Worm (Caenorhabditis elegans): ENCODE data around the gene F28E10.1.

DNA sequence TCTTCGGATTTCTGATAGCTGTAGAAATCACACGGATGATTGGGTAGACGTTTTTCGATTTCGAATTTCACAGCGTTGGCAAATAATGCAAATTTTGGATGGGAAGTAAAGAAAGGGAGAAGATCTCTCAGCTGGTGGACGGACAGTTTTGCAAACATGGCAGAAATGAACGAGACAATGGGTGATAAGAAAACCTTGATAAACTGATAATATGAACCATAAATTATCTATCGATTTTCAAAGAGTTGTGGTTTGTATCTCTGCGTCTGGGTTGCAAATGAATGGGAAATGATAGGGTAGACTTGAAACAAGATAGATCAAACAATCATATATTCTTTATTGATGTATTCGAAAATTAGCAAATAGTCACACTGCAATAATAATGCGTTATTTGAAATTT lies 38.5 kb upstream of the F28E10.1 start, which contains the start of gene ZK185.3:
- no peak for TF ChIP-seq nhr-237 (tag; optimal IDR thresholded peaks at IDR 0.05)
- no peak for TF ChIP-seq lin-13 (GFP tag; optimal IDR thresholded peaks at IDR 0.05)
- TF ChIP-seq tbx-2 (tag; optimal IDR thresholded peaks at IDR 0.05): no peak
- TF ChIP-seq zag-1 (tag; optimal IDR thresholded peaks at IDR 0.05): no peak
- no peak for TF ChIP-seq lin-39 (tag; optimal IDR thresholded peaks at IDR 0.05)
- no peak for TF ChIP-seq nhr-28 (tag; optimal IDR thresholded peaks at IDR 0.05)
- no peak for TF ChIP-seq ceh-82 (tag; optimal IDR thresholded peaks at IDR 0.05)
- TF ChIP-seq aha-1 (tag; optimal IDR thresholded peaks at IDR 0.05): no peak
- no peak for TF ChIP-seq lsy-2 (tag; optimal IDR thresholded peaks at IDR 0.05)

Measured in whole organism, L1 larva.